Worm (Caenorhabditis elegans): ENCODE data around the gene Y55B1BR.6.

Gene Y55B1BR.6

ce11 chrIII:422553-422952 lies 41.1 kb downstream of the Y55B1BR.6 start:
- no peak for TF ChIP-seq ZK185.1 (tag; optimal IDR thresholded peaks at IDR 0.05; ENCODE audit: poor library complexity, severe bottlenecking)
- no peak for TF ChIP-seq snpc-4 (GFP tag; optimal IDR thresholded peaks at IDR 0.05)
- no peak for TF ChIP-seq snpc-4 (tag; optimal IDR thresholded peaks at IDR 0.05)
- no peak for TF ChIP-seq snpc-1.1 (tag; optimal IDR thresholded peaks at IDR 0.05; ENCODE audit: insufficient read depth)

ce11 chrIII:418649-419048 lies 45.0 kb downstream of the Y55B1BR.6 start, which contains the start of gene stim-1:
Gene stim-1, minus strand, starts transcription at chrIII:418749.
- TF ChIP-seq ztf-26 (tag; optimal IDR thresholded peaks at IDR 0.05) = no peak
- TF ChIP-seq F57C9.4 (tag; optimal IDR thresholded peaks at IDR 0.05) = no peak
- TF ChIP-seq egrh-3 (GFP tag; IDR thresholded peaks at IDR 0.05) = no peak
- no peak for TF ChIP-seq F52B5.7 (tag; optimal IDR thresholded peaks at IDR 0.05)
- TF ChIP-seq dpl-1 (GFP tag; optimal IDR thresholded peaks at IDR 0.05) = no peak

ce11 chrIII:415331-415775 lies 48.3 kb downstream of the Y55B1BR.6 start:
- 0 out of 2 replicates have a peak, but pooled peaks have one; percentile 39 for TF ChIP-seq rcor-1 (GFP tag; IDR thresholded peaks at IDR 0.05)
- peak; percentile 73 for TF ChIP-seq attf-3 (GFP tag; conservative IDR thresholded peaks at IDR 0.05)
- peak; percentile 38; the same call in 1 of the 2 replicates for TF ChIP-seq ceh-91 (GFP tag; IDR thresholded peaks at IDR 0.05)
- TF ChIP-seq D2030.7 (GFP tag; IDR thresholded peaks at IDR 0.05) = peak; percentile 63
- TF ChIP-seq C06A6.2 (GFP tag; conservative IDR thresholded peaks at IDR 0.05) = 0 out of 2 replicates have a peak, but pooled peaks have one; percentile 31
- TF ChIP-seq F37B4.10 (GFP tag; IDR thresholded peaks at IDR 0.05) = peak; percentile 96
- 0 out of 2 replicates have a peak, but pooled peaks have one; percentile 61 for TF ChIP-seq lag-1 (GFP tag; IDR thresholded peaks at IDR 0.05)
- 0 out of 2 replicates have a peak, but pooled peaks have one; percentile 55 for TF ChIP-seq cebp-2 (GFP tag; IDR thresholded peaks at IDR 0.05)
- peak; percentile 31; the same call in 1 of the 2 replicates for TF ChIP-seq Y67H2A.10 (GFP tag; conservative IDR thresholded peaks at IDR 0.05)
- TF ChIP-seq Y79H2A.3 (GFP tag; conservative IDR thresholded peaks at IDR 0.05) = peak; percentile 68; the same call in 1 of the 2 replicates
- TF ChIP-seq F33H1.4 (GFP tag; IDR thresholded peaks at IDR 0.05) = peak; percentile 46
- TF ChIP-seq let-526 (GFP tag; IDR thresholded peaks at IDR 0.05) = peak; percentile 12; the same call in 1 of the 2 replicates
- peak; percentile 72 for TF ChIP-seq lin-26 (GFP tag; IDR thresholded peaks at IDR 0.05)
- peak; percentile 71 for TF ChIP-seq Y95B8A.8 (GFP tag; IDR thresholded peaks at IDR 0.05)
- TF ChIP-seq nfya-2 (GFP tag; IDR thresholded peaks at IDR 0.05) = 0 out of 2 replicates have a peak, but pooled peaks have one; percentile 48
- TF ChIP-seq bed-1 (GFP tag; IDR thresholded peaks at IDR 0.05) = peak; percentile 78; the same call in 1 of the 2 replicates
- peak; percentile 28; the same call in 1 of the 2 replicates for TF ChIP-seq bed-2 (GFP tag; IDR thresholded peaks at IDR 0.05)
- TF ChIP-seq F39B2.1 (GFP tag; IDR thresholded peaks at IDR 0.05) = peak; percentile 76; the same call in 1 of the 2 replicates
- peak; percentile 47 for TF ChIP-seq B0019.2 (GFP tag; conservative IDR thresholded peaks at IDR 0.05)
- peak; percentile 57; the same call in 1 of the 2 replicates for TF ChIP-seq Y53F4B.3 (GFP tag; IDR thresholded peaks at IDR 0.05)
- 0 out of 2 replicates have a peak, but pooled peaks have one; percentile 48 for TF ChIP-seq ceh-40 (GFP tag; IDR thresholded peaks at IDR 0.05)
- TF ChIP-seq egrh-3 (GFP tag; IDR thresholded peaks at IDR 0.05) = peak; percentile 83

All from whole organism, young adult.